Worm (Caenorhabditis elegans) whole organism, L1 larva: ENCODE results near the gene nspb-11.

Experiments used
- aly-2 ChIP-seq: fragments of 150-350 bp; optimal IDR thresholded peaks from 2 replicates; lab custom pipeline; 2014; ENCODE audit warnings: missing biosample characterization, missing genetic modification characterization
- ama-1 ChIP-seq: fragments of 150-350 bp; optimal IDR thresholded peaks from 2 replicates; lab custom pipeline; 2014
- ces-1 ChIP-seq: fragments of 150-350 bp; optimal IDR thresholded peaks from 2 replicates; lab custom pipeline; 2014; ENCODE audit warnings: missing biosample characterization, missing genetic modification reagents, missing genetic modification characterization
- dsc-1 ChIP-seq: sonication (generic microtip); optimal IDR thresholded peaks from 2 replicates; lab custom pipeline; 2016; ENCODE audit warnings: mild to moderate bottlenecking, missing genetic modification characterization, missing compliant biosample characterization
- fos-1 ChIP-seq: fragments of 150-350 bp; optimal IDR thresholded peaks from 2 replicates; lab custom pipeline; 2014; ENCODE audit warnings: missing biosample characterization, missing genetic modification characterization
- lin-15B ChIP-seq: fragments of 150-350 bp; sonication (generic microtip); optimal IDR thresholded peaks from 3 replicates; lab custom pipeline; 2014; ENCODE audit warnings: missing biosample characterization, missing genetic modification characterization
- lin-39 ChIP-seq: fragments of 150-350 bp; optimal IDR thresholded peaks from 2 replicates; lab custom pipeline; 2014; ENCODE audit warnings: missing biosample characterization, missing genetic modification reagents, missing genetic modification characterization
- lsy-2 ChIP-seq, 2 experiments: fragments of 150-350 bp; optimal IDR thresholded peaks; 2 replicates each; lab custom pipeline; 2014; ENCODE audit warnings: missing biosample characterization in 2 of 2, missing genetic modification characterization in 2 of 2
- nhr-12 ChIP-seq: sonication (generic microtip); optimal IDR thresholded peaks from 2 replicates; lab custom pipeline; 2017; ENCODE audit warnings: missing biosample characterization, missing genetic modification characterization
- nhr-28 ChIP-seq: fragments of 150-350 bp; optimal IDR thresholded peaks from 2 replicates; lab custom pipeline; 2014; ENCODE audit warnings: missing biosample characterization, missing genetic modification characterization
- snpc-4 ChIP-seq: fragments of 150-350 bp; optimal IDR thresholded peaks from 2 replicates; lab custom pipeline; 2014; ENCODE audit warnings: missing biosample characterization, missing genetic modification characterization
- unc-30 ChIP-seq: sonication (generic microtip); optimal IDR thresholded peaks from 2 replicates; lab custom pipeline; 2017; ENCODE audit warnings: missing biosample characterization, missing genetic modification characterization
- unc-86 ChIP-seq: sonication (generic microtip); optimal IDR thresholded peaks from 2 replicates; lab custom pipeline; 2016; ENCODE audit warnings: missing genetic modification characterization, missing compliant biosample characterization
- zip-4 ChIP-seq: fragments of 200-800 bp; sonication (Bioruptor generic); optimal IDR thresholded peaks from 2 replicates; lab custom pipeline; 2018; ENCODE audit warnings: mild to moderate bottlenecking, missing genetic modification characterization, moderate library complexity, missing compliant biosample characterization

- TF ChIP-seq snpc-4: no peak
- TF ChIP-seq unc-86 (tag; lab: Kevin White, UChicago): no peak
- TF ChIP-seq lin-39 (tag; lab: Kevin White, UChicago): no peak
- TF ChIP-seq aly-2 (tag; lab: Kevin White, UChicago): no peak
- TF ChIP-seq zip-4 (GFP tag; lab: Kevin White, UChicago): no peak
- no peak for TF ChIP-seq lin-15B (tag; lab: Kevin White, UChicago)
- TF ChIP-seq ces-1: no peak
- no peak for TF ChIP-seq dsc-1 (tag; lab: Kevin White, UChicago)
- no peak for TF ChIP-seq nhr-28
- TF ChIP-seq nhr-12 (tag; lab: Kevin White, UChicago): no peak
- no peak for TF ChIP-seq fos-1 (tag; lab: Kevin White, UChicago)
- no peak for TF ChIP-seq ama-1 (lab: Kevin White, UChicago)
- TF ChIP-seq unc-30: no peak
- TF ChIP-seq lsy-2 (tag; optimal IDR thresholded peaks at IDR 0.05; lab: Kevin White, UChicago): no peak
Observed at ce11 chrII:12908779-12909178, 1.6 kb downstream of the nspb-11 start, which contains the start of gene ddn-2.
